Worm (Caenorhabditis elegans): ENCODE measurements around the gene R10E9.2.

Gene R10E9.2

ce11 chrIII:3915705-3916104, 48.4 kb downstream of the R10E9.2 start:
- TF ChIP-seq nhr-2 (tag; optimal IDR thresholded peaks at IDR 0.05) = peak; percentile 4
- TF ChIP-seq pha-4 (tag; optimal IDR thresholded peaks at IDR 0.05) = peak; percentile 4
- TF ChIP-seq zip-8 (tag; optimal IDR thresholded peaks at IDR 0.05) = no peak
- TF ChIP-seq snpc-4 (tag; optimal IDR thresholded peaks at IDR 0.05) = no peak
- TF ChIP-seq nhr-237 (tag; optimal IDR thresholded peaks at IDR 0.05) = no peak
- no peak for TF ChIP-seq tbx-8 (GFP tag; optimal IDR thresholded peaks at IDR 0.05)
- peak; percentile 88 for TF ChIP-seq ham-2 (GFP tag; optimal IDR thresholded peaks at IDR 0.05)
- no peak for TF ChIP-seq mab-5 (tag; optimal IDR thresholded peaks at IDR 0.05)
- TF ChIP-seq hlh-1 (tag; optimal IDR thresholded peaks at IDR 0.05) = peak; percentile 79
- no peak for TF ChIP-seq M03D4.4 (tag; optimal IDR thresholded peaks at IDR 0.05)
- TF ChIP-seq unc-39 (tag; optimal IDR thresholded peaks at IDR 0.05) = no peak
- TF ChIP-seq ceh-39 (tag; optimal IDR thresholded peaks at IDR 0.05) = no peak
- TF ChIP-seq unc-62 (GFP tag; optimal IDR thresholded peaks at IDR 0.05) = peak; percentile 53
- peak; percentile 24 for TF ChIP-seq ztf-11 (tag; optimal IDR thresholded peaks at IDR 0.05)
- TF ChIP-seq mls-2 (tag; optimal IDR thresholded peaks at IDR 0.05) = no peak
- TF ChIP-seq nhr-76 (tag; optimal IDR thresholded peaks at IDR 0.05) = no peak
- TF ChIP-seq blmp-1 (tag; optimal IDR thresholded peaks at IDR 0.05) = no peak
- no peak for TF ChIP-seq sptf-1 (tag; optimal IDR thresholded peaks at IDR 0.05)
- TF ChIP-seq cnd-1 (tag; optimal IDR thresholded peaks at IDR 0.05) = peak; percentile 12
- TF ChIP-seq sem-2 (GFP tag; optimal IDR thresholded peaks at IDR 0.05) = no peak
- TF ChIP-seq flh-1 (GFP tag; optimal IDR thresholded peaks at IDR 0.05) = no peak
- peak; percentile 30 for TF ChIP-seq unc-120 (tag; optimal IDR thresholded peaks at IDR 0.05; ENCODE audit: poor library complexity, severe bottlenecking)
- TF ChIP-seq ces-1 (GFP tag; optimal IDR thresholded peaks at IDR 0.05) = peak; percentile 37
- TF ChIP-seq mep-1 (tag; optimal IDR thresholded peaks at IDR 0.05) = peak; percentile 15

ce11 chrIII:3914836-3915235, 49.3 kb downstream of the R10E9.2 start:
- TF ChIP-seq mep-1 (tag; optimal IDR thresholded peaks at IDR 0.05) (no peak), hlh-1 (tag; optimal IDR thresholded peaks at IDR 0.05) (peak; percentile 95), ceh-83 (GFP tag; optimal IDR thresholded peaks at IDR 0.05) (no peak), unc-120 (tag; optimal IDR thresholded peaks at IDR 0.05; ENCODE audit: poor library complexity, severe bottlenecking) (peak; percentile 82), unc-62 (GFP tag; optimal IDR thresholded peaks at IDR 0.05) (peak; percentile 50), cnd-1 (tag; optimal IDR thresholded peaks at IDR 0.05) (peak; percentile 11), M03D4.4 (tag; optimal IDR thresholded peaks at IDR 0.05) (no peak)

- TF ChIP-seq lin-32 (GFP tag; optimal IDR thresholded peaks at IDR 0.05) (no peak), mep-1 (tag; optimal IDR thresholded peaks at IDR 0.05) (no peak), ces-1 (GFP tag; optimal IDR thresholded peaks at IDR 0.05) (no peak), nhr-237 (tag; optimal IDR thresholded peaks at IDR 0.05) (no peak), cnd-1 (tag; optimal IDR thresholded peaks at IDR 0.05) (no peak), ceh-83 (GFP tag; optimal IDR thresholded peaks at IDR 0.05) (no peak), ztf-11 (tag; optimal IDR thresholded peaks at IDR 0.05) (no peak)
These were observed 50.1 kb downstream of the R10E9.2 start, which contains the start of gene pat-3 for ce11 chrIII:3914049-3914448. Gene pat-3 (minus strand): TSS chrIII:3914149.

Data from whole organism, mixed stage, embryonic.